Fruit fly (Drosophila melanogaster) whole organism, embryonic: ENCODE data around the gene Tim9b.
A peak's percentile ranks its signal among the peaks of the same experiment; 100 is the strongest.

Experiments
- ATbp ChIP-seq: fragments of 200-800 bp; sonication (Bioruptor generic); optimal IDR thresholded peaks from 2 replicates; lab custom pipeline; 2017; ENCODE audit warnings: missing biosample characterization, mild to moderate bottlenecking, missing genetic modification characterization, missing genetic modification reagents
- Bteb2 ChIP-seq: fragments of 200-800 bp; sonication (Bioruptor generic); optimal IDR thresholded peaks from 2 replicates; lab custom pipeline; 2016; ENCODE audit warnings: missing biosample characterization, missing genetic modification characterization
- CG10431 ChIP-seq: fragments of 200-800 bp; sonication (Bioruptor generic); optimal IDR thresholded peaks from 3 replicates; lab custom pipeline; 2018; ENCODE audit warnings: missing biosample characterization, mild to moderate bottlenecking, missing genetic modification characterization
- CG10565 ChIP-seq: fragments of 200-800 bp; sonication (Bioruptor generic); optimal IDR thresholded peaks from 3 replicates; lab custom pipeline; 2016; ENCODE audit warnings: missing biosample characterization, mild to moderate bottlenecking, missing genetic modification characterization
- CG10959 ChIP-seq: fragments of 200-800 bp; sonication (Bioruptor generic); IDR thresholded peaks from 2 replicates; pipeline ENCODE4 v1.3.6; 2022; ENCODE audit warnings: missing biosample characterization, missing genetic modification characterization
- CG11695 ChIP-seq: fragments of 200-800 bp; sonication (Bioruptor generic); IDR thresholded peaks from 3 replicates; pipeline ENCODE4 v1.3.6; 2022; ENCODE audit warnings: missing biosample characterization, missing genetic modification characterization
- CG1529 ChIP-seq: fragments of 200-800 bp; sonication (Bioruptor generic); optimal IDR thresholded peaks from 3 replicates; lab custom pipeline; 2018; ENCODE audit warnings: missing biosample characterization, missing genetic modification characterization
- CG15601 ChIP-seq: fragments of 200-800 bp; sonication (Bioruptor generic); optimal IDR thresholded peaks from 3 replicates; lab custom pipeline; 2019; ENCODE audit warnings: missing biosample characterization, mild to moderate bottlenecking, missing genetic modification characterization, moderate library complexity
- CG17186 ChIP-seq: fragments of 200-800 bp; sonication (Bioruptor generic); optimal IDR thresholded peaks from 3 replicates; lab custom pipeline; 2017; ENCODE audit warnings: missing biosample characterization, missing genetic modification reagents, missing genetic modification characterization
- CG2129 ChIP-seq: fragments of 200-800 bp; sonication (Bioruptor generic); IDR thresholded peaks from 2 replicates; pipeline ENCODE4 v1.3.6; 2022; ENCODE audit warnings: missing biosample characterization, missing genetic modification characterization; ENCODE audit not compliant: partially characterized antibody
- CG30020 ChIP-seq: fragments of 200-800 bp; optimal IDR thresholded peaks from 2 replicates; lab custom pipeline; 2019; ENCODE audit warnings: missing biosample characterization, mild to moderate bottlenecking, missing genetic modification characterization, moderate library complexity
- CG3163 ChIP-seq: fragments of 200-800 bp; sonication (Bioruptor generic); optimal IDR thresholded peaks from 3 replicates; lab custom pipeline; 2016; ENCODE audit warnings: missing biosample characterization, missing genetic modification characterization
- CG32772 ChIP-seq: fragments of 200-800 bp; sonication (Bioruptor generic); IDR thresholded peaks from 2 replicates; pipeline ENCODE4 v1.3.6; 2022; ENCODE audit warnings: missing biosample characterization, missing genetic modification characterization
- CG34422 ChIP-seq: fragments of 200-800 bp; sonication (Bioruptor generic); IDR thresholded peaks from 3 replicates; pipeline ENCODE4 v1.3.6; 2022; ENCODE audit warnings: missing biosample characterization, missing genetic modification characterization
- CG6254 ChIP-seq: fragments of 200-800 bp; sonication (Bioruptor generic); optimal IDR thresholded peaks from 3 replicates; lab custom pipeline; 2017; ENCODE audit warnings: mild to moderate bottlenecking, missing biosample characterization, missing genetic modification reagents, missing genetic modification characterization
- CG7839 ChIP-seq: fragments of 200-800 bp; sonication (Bioruptor generic); optimal IDR thresholded peaks from 3 replicates; lab custom pipeline; 2018; ENCODE audit warnings: missing biosample characterization, mild to moderate bottlenecking, missing genetic modification characterization, moderate library complexity
- CG9876 ChIP-seq: fragments of 200-800 bp; sonication (Bioruptor generic); optimal IDR thresholded peaks from 2 replicates; lab custom pipeline; 2016; ENCODE audit warnings: missing biosample characterization, missing genetic modification characterization
- Dad ChIP-seq: fragments of 200-800 bp; sonication (Bioruptor generic); optimal IDR thresholded peaks from 3 replicates; lab custom pipeline; 2016; ENCODE audit warnings: missing biosample characterization, missing genetic modification characterization
- Dbx ChIP-seq: fragments of 200-800 bp; sonication (Bioruptor generic); IDR thresholded peaks from 3 replicates; pipeline ENCODE4 v1.3.6; 2022; ENCODE audit warnings: missing biosample characterization, missing genetic modification characterization
- Dll ChIP-seq: fragments of 200-800 bp; sonication (Bioruptor generic); IDR thresholded peaks from 4 replicates; pipeline ENCODE4 v1.3.6; 2022; ENCODE audit warnings: missing biosample characterization, missing genetic modification characterization; ENCODE audit not compliant: partially characterized antibody
- Eip74EF ChIP-seq, 2 experiments: fragments of 200-800 bp in 1 of 2; fragments of >200 bp in 1 of 2; sonication (Bioruptor generic) in 1 of 2; optimal IDR thresholded peaks; 2 replicates each; lab custom pipeline; 2017 to 2019; ENCODE audit warnings: missing biosample characterization in 2 of 2, missing genetic modification characterization in 2 of 2, mild to moderate bottlenecking in 1 of 2, moderate library complexity in 1 of 2
- Jarid2 ChIP-seq: fragments of 200-800 bp; sonication (Bioruptor generic); optimal IDR thresholded peaks from 3 replicates; lab custom pipeline; 2017; ENCODE audit warnings: mild to moderate bottlenecking, missing biosample characterization, missing genetic modification reagents, missing genetic modification characterization
- Med ChIP-seq: fragments of 200-800 bp; sonication (Bioruptor generic); peaks from one replicate; lab custom pipeline; 2016; ENCODE audit warnings: missing biosample characterization, missing genetic modification characterization, mild to moderate bottlenecking, inconsistent platforms, moderate library complexity
- NFAT ChIP-seq: fragments of 200-800 bp; sonication (Bioruptor generic); IDR thresholded peaks from 2 replicates; pipeline ENCODE4 v1.3.6; 2022; ENCODE audit warnings: missing biosample characterization, missing genetic modification characterization
- Oli ChIP-seq: fragments of 200-800 bp; sonication (Bioruptor generic); optimal IDR thresholded peaks from 2 replicates; lab custom pipeline; 2018; ENCODE audit warnings: missing biosample characterization, mild to moderate bottlenecking, missing genetic modification characterization, moderate library complexity
- Rfx ChIP-seq: fragments of 200-800 bp; sonication (Bioruptor generic); IDR thresholded peaks from 2 replicates; pipeline ENCODE4 v1.3.6; 2022; ENCODE audit warnings: missing biosample characterization, missing genetic modification characterization
- Taf1 ChIP-seq: fragments of 200-800 bp; sonication (Bioruptor generic); IDR thresholded peaks from 2 replicates; pipeline ENCODE4 v1.3.6; 2022; ENCODE audit warnings: missing biosample characterization, missing genetic modification characterization
- al ChIP-seq: fragments of 200-800 bp; sonication (Bioruptor generic); IDR thresholded peaks from 2 replicates; pipeline ENCODE4 v1.3.6; 2022; ENCODE audit warnings: missing biosample characterization, missing genetic modification characterization
- bsh ChIP-seq, 2 experiments: fragments of 200-800 bp; sonication (Bioruptor generic); optimal IDR thresholded peaks; 2 replicates each; lab custom pipeline; 2017 to 2018; ENCODE audit warnings: mild to moderate bottlenecking in 2 of 2, missing biosample characterization in 2 of 2, missing genetic modification characterization in 2 of 2, moderate library complexity in 1 of 2
- crp ChIP-seq, 2 experiments: fragments of 200-800 bp; sonication (Bioruptor generic); optimal IDR thresholded peaks; 2 replicates in 1 of 2; 3 replicates in 1 of 2; lab custom pipeline; 2017; ENCODE audit warnings: missing biosample characterization in 2 of 2, missing genetic modification characterization in 2 of 2, mild to moderate bottlenecking in 1 of 2, moderate library complexity in 1 of 2
- da ChIP-seq: fragments of 200-800 bp; sonication (Bioruptor generic); optimal IDR thresholded peaks from 2 replicates; lab custom pipeline; 2016; ENCODE audit warnings: missing biosample characterization, missing genetic modification characterization
- dm ChIP-seq: fragments of 200-800 bp; sonication (Bioruptor generic); optimal IDR thresholded peaks from 3 replicates; lab custom pipeline; 2016; ENCODE audit warnings: missing biosample characterization, missing genetic modification characterization
- emc ChIP-seq: fragments of 200-800 bp; sonication (Bioruptor generic); optimal IDR thresholded peaks from 2 replicates; lab custom pipeline; 2016; ENCODE audit warnings: missing biosample characterization, missing genetic modification characterization
- ewg ChIP-seq: fragments of 200-800 bp; sonication (Bioruptor generic); optimal IDR thresholded peaks from 3 replicates; lab custom pipeline; 2017; ENCODE audit warnings: mild to moderate bottlenecking, missing biosample characterization, missing genetic modification reagents, missing genetic modification characterization
- eyg ChIP-seq: fragments of 200-800 bp; sonication (Bioruptor generic); optimal IDR thresholded peaks from 3 replicates; lab custom pipeline; 2016; ENCODE audit warnings: missing biosample characterization, missing genetic modification characterization
- gcm ChIP-seq: fragments of 200-800 bp; sonication (Bioruptor generic); optimal IDR thresholded peaks from 2 replicates; lab custom pipeline; 2019; ENCODE audit warnings: missing biosample characterization, mild to moderate bottlenecking, missing genetic modification characterization, moderate library complexity
- gcm2 ChIP-seq: fragments of 200-800 bp; sonication (Bioruptor generic); optimal IDR thresholded peaks from 2 replicates; lab custom pipeline; 2016; ENCODE audit warnings: missing biosample characterization, missing genetic modification characterization
- gro ChIP-seq: fragments of 200-800 bp; sonication (Bioruptor generic); optimal IDR thresholded peaks from 2 replicates; lab custom pipeline; 2016; ENCODE audit warnings: missing biosample characterization, missing genetic modification characterization
- hb ChIP-seq: fragments of 200-800 bp; sonication (Bioruptor generic); IDR thresholded peaks from 3 replicates; pipeline ENCODE4 v1.3.6; 2022; ENCODE audit warnings: missing biosample characterization, missing genetic modification characterization; ENCODE audit not compliant: partially characterized antibody
- insv ChIP-seq, 2 experiments: fragments of 200-800 bp; sonication (Bioruptor generic); optimal IDR thresholded peaks; 3 replicates each; lab custom pipeline; 2016 to 2018; ENCODE audit warnings: missing biosample characterization in 2 of 2, missing genetic modification characterization in 2 of 2
- kni ChIP-seq: fragments of 200-800 bp; sonication (Bioruptor generic); optimal IDR thresholded peaks from 3 replicates; lab custom pipeline; 2017; ENCODE audit warnings: mild to moderate bottlenecking, missing biosample characterization, missing genetic modification reagents, missing genetic modification characterization
- mirr ChIP-seq: fragments of 200-800 bp; sonication (Bioruptor generic); optimal IDR thresholded peaks from 3 replicates; lab custom pipeline; 2018; ENCODE audit warnings: missing biosample characterization, mild to moderate bottlenecking, missing genetic modification characterization
- otp ChIP-seq: fragments of 200-800 bp; sonication (Bioruptor generic); IDR thresholded peaks from 3 replicates; pipeline ENCODE4, ENCODE4 v1.3.6; 2022; ENCODE audit warnings: missing biosample characterization, missing genetic modification characterization
- peb ChIP-seq: fragments of 200-800 bp; sonication (Bioruptor generic); IDR thresholded peaks from 2 replicates; pipeline ENCODE4 v1.3.6; 2022; ENCODE audit warnings: missing biosample characterization, missing genetic modification characterization
- pho ChIP-seq: fragments of 200-800 bp; sonication (Bioruptor generic); optimal IDR thresholded peaks from 2 replicates; lab custom pipeline; 2016; ENCODE audit warnings: missing biosample characterization, missing genetic modification characterization
- pzg ChIP-seq: fragments of 200-800 bp; sonication (Bioruptor generic); optimal IDR thresholded peaks from 3 replicates; lab custom pipeline; 2018; ENCODE audit warnings: missing biosample characterization, mild to moderate bottlenecking, missing genetic modification characterization, moderate library complexity
- tin ChIP-seq: fragments of 200-800 bp; sonication (Bioruptor generic); optimal IDR thresholded peaks from 3 replicates; lab custom pipeline; 2016; ENCODE audit warnings: missing biosample characterization, missing genetic modification characterization
- tll ChIP-seq, 2 experiments: fragments of 200-800 bp in 1 of 2; fragments of >200 bp in 1 of 2; sonication (Bioruptor generic) in 1 of 2; optimal IDR thresholded peaks; 2 replicates each; lab custom pipeline; 2017 to 2019; ENCODE audit warnings: missing biosample characterization in 2 of 2, missing genetic modification characterization in 2 of 2, mild to moderate bottlenecking in 1 of 2, moderate library complexity in 1 of 2
- toy ChIP-seq: fragments of 200-800 bp; sonication (Bioruptor generic); IDR thresholded peaks from 2 replicates; pipeline ENCODE4 v1.3.6; 2022; ENCODE audit warnings: missing biosample characterization, missing genetic modification characterization
- unc-4 ChIP-seq: fragments of 200-800 bp; sonication (Bioruptor generic); IDR thresholded peaks from 2 replicates; pipeline ENCODE4 v1.3.6; 2022; ENCODE audit warnings: missing biosample characterization, missing genetic modification characterization; ENCODE audit not compliant: partially characterized antibody

Tim9b gene

dm6 chrX:19613473-19613872 is 4.9 kb downstream of the Tim9b start (continued):
- TF ChIP-seq gcm (peak; percentile 69), tll (GFP tag; optimal IDR thresholded peaks at IDR 0.05; lab: Kevin White, UChicago) (no peak), Eip74EF (GFP tag; optimal IDR thresholded peaks at IDR 0.05; lab: Kevin White, UChicago) (peak in 1 of 2 experiments; percentile 32), gro (GFP tag; lab: Kevin White, UChicago) (peak; percentile 33), Bteb2 (GFP tag; lab: Kevin White, UChicago) (no peak), CG11695 (GFP tag; lab: Robert Waterston, UW) (no peak), Dad (peak; percentile 9), mirr (GFP tag; lab: Kevin White, UChicago) (peak; percentile 89), CG3163 (no peak), al (GFP tag; lab: Robert Waterston, UW) (no peak), CG15601 (peak; percentile 40), da (GFP tag; lab: Kevin White, UChicago) (no peak), CG7839 (no peak), peb (GFP tag; lab: Robert Waterston, UW) (no peak), bsh (GFP tag; optimal IDR thresholded peaks at IDR 0.05; lab: Kevin White, UChicago) (peak in 1 of 2 experiments; percentile 28), CG10431 (GFP tag; lab: Kevin White, UChicago) (peak; percentile 40), insv (GFP tag; optimal IDR thresholded peaks at IDR 0.05; lab: Kevin White, UChicago) (peak in 1 of 2 experiments; percentile 37), Dbx (no peak), CG6254 (GFP tag; lab: Kevin White, UChicago) (peak; percentile 13), CG30020 (peak; percentile 44), CG9876 (GFP tag; lab: Kevin White, UChicago) (no peak), CG10959 (GFP tag; lab: Robert Waterston, UW) (no peak), CG34422 (GFP tag; lab: Robert Waterston, UW) (no peak; the same call in 2 of the 3 replicates), CG32772 (GFP tag; lab: Robert Waterston, UW) (no peak), CG17186 (GFP tag; lab: Kevin White, UChicago) (no peak), Taf1 (GFP tag; lab: Robert Waterston, UW) (no peak), gcm2 (peak; percentile 16), hb (GFP tag; lab: Robert Waterston, UW) (no peak), ATbp (GFP tag; lab: Kevin White, UChicago) (peak; percentile 60), unc-4 (GFP tag; lab: Robert Waterston, UW) (peak; percentile 56), tin (no peak), otp (peak; percentile 59; the same call in 1 of the 3 replicates), eyg (GFP tag; lab: Kevin White, UChicago) (peak; percentile 41), dm (GFP tag; lab: Kevin White, UChicago) (no peak), Jarid2 (GFP tag; lab: Kevin White, UChicago) (no peak), ewg (GFP tag; lab: Kevin White, UChicago) (no peak), crp (GFP tag; optimal IDR thresholded peaks at IDR 0.05; lab: Kevin White, UChicago) (peak; percentile 28 to 89), pho (no peak), CG1529 (GFP tag; lab: Kevin White, UChicago) (no peak), CG10565 (GFP tag; lab: Kevin White, UChicago) (no peak), NFAT (GFP tag; lab: Robert Waterston, UW) (no peak), toy (no peak), pzg (GFP tag; lab: Kevin White, UChicago) (peak; percentile 57), emc (GFP tag; lab: Kevin White, UChicago) (no peak), Med (GFP tag; lab: Kevin White, UChicago) (peak; percentile 90), Dll (GFP tag; lab: Robert Waterston, UW) (peak; percentile 53; the same call in 1 of the 4 replicates), Oli (tag; lab: Kevin White, UChicago) (no peak), kni (peak; percentile 37), CG2129 (GFP tag; lab: Robert Waterston, UW) (no peak), Rfx (peak; percentile 66; the same call in 1 of the 2 replicates)
